Fruit fly (Drosophila melanogaster) whole organism, prepupa: ENCODE results near the gene Acsx1L.

Source experiments
- Blimp-1 ChIP-seq: fragments of 200-800 bp; sonication (Bioruptor generic); optimal IDR thresholded peaks from 3 replicates; lab custom pipeline; 2017; ENCODE audit warnings: missing biosample characterization, missing genetic modification characterization, mild to moderate bottlenecking, moderate library complexity, missing genetic modification reagents
- CG10631 ChIP-seq: fragments of 200-800 bp; sonication (Bioruptor generic); optimal IDR thresholded peaks from 2 replicates; lab custom pipeline; 2016; ENCODE audit warnings: missing biosample characterization, missing genetic modification characterization
- CG10669 ChIP-seq: fragments of 200-800 bp; sonication (Bioruptor generic); optimal IDR thresholded peaks from 3 replicates; lab custom pipeline; 2018; ENCODE audit warnings: missing biosample characterization, mild to moderate bottlenecking, missing genetic modification characterization, moderate library complexity
- CG11762 ChIP-seq: fragments of 200-800 bp; sonication (Bioruptor generic); optimal IDR thresholded peaks from 3 replicates; lab custom pipeline; 2016; ENCODE audit warnings: missing biosample characterization, missing genetic modification characterization; ENCODE audit not compliant: insufficient read depth
- CG11902 ChIP-seq: fragments of 200-800 bp; sonication (Bioruptor generic); optimal IDR thresholded peaks from 3 replicates; lab custom pipeline; 2016; ENCODE audit warnings: missing biosample characterization, missing genetic modification characterization
- CG3032 ChIP-seq: fragments of 200-800 bp; optimal IDR thresholded peaks from 2 replicates; lab custom pipeline; 2019; ENCODE audit warnings: missing biosample characterization, mild to moderate bottlenecking, missing genetic modification characterization, moderate library complexity
- CG32006 ChIP-seq: fragments of 200-800 bp; sonication (Bioruptor generic); optimal IDR thresholded peaks from 3 replicates; lab custom pipeline; 2017; ENCODE audit warnings: missing biosample characterization, mild to moderate bottlenecking, missing genetic modification characterization
- CG34406 ChIP-seq: fragments of 200-800 bp; sonication (Bioruptor generic); optimal IDR thresholded peaks from 3 replicates; lab custom pipeline; 2016; ENCODE audit warnings: missing biosample characterization, missing genetic modification characterization
- CG3919 ChIP-seq: fragments of 200-800 bp; sonication (Bioruptor generic); optimal IDR thresholded peaks from 3 replicates; lab custom pipeline; 2016; ENCODE audit warnings: missing biosample characterization, missing genetic modification characterization
- CG4318 ChIP-seq: fragments of 200-800 bp; sonication (Bioruptor generic); optimal IDR thresholded peaks from 3 replicates; lab custom pipeline; 2017; ENCODE audit warnings: missing biosample characterization, mild to moderate bottlenecking, missing genetic modification characterization
- CG7368 ChIP-seq: fragments of 200-800 bp; sonication (Bioruptor generic); optimal IDR thresholded peaks from 3 replicates; lab custom pipeline; 2016; ENCODE audit warnings: missing biosample characterization, missing genetic modification characterization
- CG8119 ChIP-seq: fragments of 200-800 bp; sonication (Bioruptor generic); IDR thresholded peaks from 3 replicates; pipeline ENCODE4 v1.3.6; 2022; ENCODE audit warnings: missing biosample characterization, missing genetic modification characterization
- CG8319 ChIP-seq: fragments of 200-800 bp; sonication (Bioruptor generic); optimal IDR thresholded peaks from 3 replicates; lab custom pipeline; 2016; ENCODE audit warnings: missing biosample characterization, missing genetic modification characterization
- Eip75B ChIP-seq: fragments of 200-800 bp; sonication (Bioruptor generic); optimal IDR thresholded peaks from 3 replicates; lab custom pipeline; 2016; ENCODE audit warnings: missing biosample characterization, missing genetic modification characterization
- Eip78C ChIP-seq: fragments of 200-800 bp; sonication (Bioruptor generic); peaks from one replicate; lab custom pipeline; 2016; ENCODE audit warnings: missing biosample characterization, missing genetic modification characterization
- Eip93F ChIP-seq: fragments of 200-800 bp; sonication (Bioruptor generic); optimal IDR thresholded peaks from 2 replicates; lab custom pipeline; 2016; ENCODE audit warnings: missing biosample characterization, mild to moderate bottlenecking, missing genetic modification characterization
- Ets21C ChIP-seq: fragments of 200-800 bp; sonication (Bioruptor generic); optimal IDR thresholded peaks from 3 replicates; lab custom pipeline; 2016; ENCODE audit warnings: missing biosample characterization, missing genetic modification characterization
- Ets96B ChIP-seq: fragments of 200-800 bp; optimal IDR thresholded peaks from 2 replicates; lab custom pipeline; 2019; ENCODE audit warnings: missing biosample characterization, mild to moderate bottlenecking, missing genetic modification characterization, moderate library complexity
- Gug ChIP-seq: fragments of 200-800 bp; sonication (Bioruptor generic); IDR thresholded peaks from 2 replicates; pipeline ENCODE4 v1.3.6; 2022; ENCODE audit warnings: missing biosample characterization, missing genetic modification characterization
- Hr39 ChIP-seq: fragments of 200-800 bp; sonication (Bioruptor generic); optimal IDR thresholded peaks from 2 replicates; lab custom pipeline; 2016; ENCODE audit warnings: missing biosample characterization, missing genetic modification characterization
- Sox14 ChIP-seq: fragments of 200-800 bp; sonication (Bioruptor generic); optimal IDR thresholded peaks from 3 replicates; lab custom pipeline; 2016; ENCODE audit warnings: missing biosample characterization, missing genetic modification characterization
- Sox15 ChIP-seq: fragments of 200-800 bp; sonication (Bioruptor generic); optimal IDR thresholded peaks from 3 replicates; lab custom pipeline; 2016; ENCODE audit warnings: missing biosample characterization, missing genetic modification characterization
- cyc ChIP-seq: fragments of 200-800 bp; sonication (Bioruptor generic); optimal IDR thresholded peaks from 3 replicates; lab custom pipeline; 2016; ENCODE audit warnings: missing biosample characterization, missing genetic modification characterization
- dac ChIP-seq: fragments of 200-800 bp; sonication (Bioruptor generic); optimal IDR thresholded peaks from 2 replicates; lab custom pipeline; 2017; ENCODE audit warnings: missing biosample characterization, mild to moderate bottlenecking, missing genetic modification characterization
- dsx ChIP-seq: fragments of 200-800 bp; optimal IDR thresholded peaks from 3 replicates; lab custom pipeline; 2019; ENCODE audit warnings: missing biosample characterization, mild to moderate bottlenecking, missing genetic modification characterization, moderate library complexity; ENCODE audit not compliant: poor library complexity, severe bottlenecking
- eg ChIP-seq: fragments of 200-800 bp; sonication (Bioruptor generic); IDR thresholded peaks from 3 replicates; pipeline ENCODE4 v1.3.6; 2022; ENCODE audit warnings: missing biosample characterization, missing genetic modification characterization
- fd59A ChIP-seq: fragments of 200-800 bp; sonication (Bioruptor generic); optimal IDR thresholded peaks from 2 replicates; lab custom pipeline; 2017; ENCODE audit warnings: missing biosample characterization, mild to moderate bottlenecking, missing genetic modification characterization, missing genetic modification reagents
- lz ChIP-seq: fragments of 200-800 bp; sonication (Bioruptor generic); optimal IDR thresholded peaks from 3 replicates; lab custom pipeline; 2016; ENCODE audit warnings: missing biosample characterization, missing genetic modification characterization
- net ChIP-seq: fragments of 200-800 bp; sonication (Bioruptor generic); optimal IDR thresholded peaks from 3 replicates; lab custom pipeline; 2016; ENCODE audit warnings: missing biosample characterization, missing genetic modification characterization
- salr ChIP-seq, 2 experiments: fragments of 200-800 bp; sonication (Bioruptor generic); optimal IDR thresholded peaks; 3 replicates each; lab custom pipeline; 2016 to 2018; ENCODE audit warnings: missing biosample characterization in 2 of 2, missing genetic modification characterization in 2 of 2, mild to moderate bottlenecking in 1 of 2
- spab ChIP-seq: fragments of 200-800 bp; sonication (Bioruptor generic); optimal IDR thresholded peaks from 2 replicates; lab custom pipeline; 2017; ENCODE audit warnings: missing biosample characterization, mild to moderate bottlenecking, missing genetic modification characterization, missing genetic modification reagents
- ss ChIP-seq, 2 experiments: fragments of 200-800 bp; sonication (Bioruptor generic); optimal IDR thresholded peaks; 2 replicates in 1 of 2; 3 replicates in 1 of 2; lab custom pipeline; 2017 to 2018; ENCODE audit warnings: mild to moderate bottlenecking in 2 of 2, missing biosample characterization in 2 of 2, missing genetic modification characterization in 2 of 2, moderate library complexity in 1 of 2
- svp ChIP-seq: fragments of 200-800 bp; sonication (Bioruptor generic); peaks from one replicate; lab custom pipeline; 2016; ENCODE audit warnings: missing biosample characterization, missing genetic modification characterization
- topi ChIP-seq: fragments of 200-800 bp; sonication (Bioruptor generic); optimal IDR thresholded peaks from 3 replicates; lab custom pipeline; 2016; ENCODE audit warnings: missing biosample characterization, missing genetic modification characterization

Acsx1L gene

dm6 chr3R:19799614-19800013 lies 26.6 kb upstream of the Acsx1L start:
- TF ChIP-seq CG4318 (no peak), Eip78C (peak; percentile 17), CG34406 (GFP tag; lab: Kevin White, UChicago) (no peak), CG11762 (GFP tag; lab: Kevin White, UChicago) (no peak)

dm6 chr3R:19796835-19797234 lies 23.8 kb upstream of the Acsx1L start:
- TF ChIP-seq Eip75B (GFP tag; lab: Kevin White, UChicago) (no peak), lz (GFP tag; lab: Kevin White, UChicago) (no peak), salr (GFP tag; optimal IDR thresholded peaks at IDR 0.05; lab: Kevin White, UChicago) (no peak), Hr39 (GFP tag; lab: Kevin White, UChicago) (no peak), CG10631 (GFP tag; lab: Kevin White, UChicago) (no peak), Ets21C (GFP tag; lab: Kevin White, UChicago) (no peak), CG3919 (no peak), dac (no peak), Sox14 (GFP tag; lab: Kevin White, UChicago) (no peak), CG8119 (GFP tag; lab: Robert Waterston, UW) (no peak), CG8319 (GFP tag; lab: Kevin White, UChicago) (no peak), fd59A (GFP tag; lab: Kevin White, UChicago) (no peak), CG7368 (GFP tag; lab: Kevin White, UChicago) (no peak), CG11762 (GFP tag; lab: Kevin White, UChicago) (no peak), CG11902 (GFP tag; lab: Kevin White, UChicago) (no peak), CG3032 (tag; lab: Kevin White, UChicago) (no peak)
- TF ChIP-seq, all 60 proteins: peak for 0

- TF ChIP-seq CG8119 (GFP tag; lab: Robert Waterston, UW) (no peak), Ets21C (GFP tag; lab: Kevin White, UChicago) (no peak), eg (no peak), Ets96B (tag; lab: Kevin White, UChicago) (no peak), Blimp-1 (GFP tag; lab: Kevin White, UChicago) (no peak), CG4318 (no peak), salr (GFP tag; optimal IDR thresholded peaks at IDR 0.05; lab: Kevin White, UChicago) (no peak), CG10669 (GFP tag; lab: Kevin White, UChicago) (no peak), Sox15 (GFP tag; lab: Kevin White, UChicago) (no peak), ss (GFP tag; optimal IDR thresholded peaks at IDR 0.05; lab: Kevin White, UChicago) (no peak), dac (no peak)
Observed at dm6 chr3R:19795332-19795731, 22.3 kb upstream of the Acsx1L start.

dm6 chr3R:19793661-19794060 lies 20.6 kb upstream of the Acsx1L start:
- TF ChIP-seq CG11902 (GFP tag; lab: Kevin White, UChicago) (no peak), CG32006 (GFP tag; lab: Kevin White, UChicago) (no peak), dsx (GFP tag; lab: Kevin White, UChicago) (no peak), spab (no peak), fd59A (GFP tag; lab: Kevin White, UChicago) (no peak), topi (GFP tag; lab: Kevin White, UChicago) (no peak), CG10631 (GFP tag; lab: Kevin White, UChicago) (no peak), Eip93F (GFP tag; lab: Kevin White, UChicago) (no peak), Eip75B (GFP tag; lab: Kevin White, UChicago) (no peak), net (GFP tag; lab: Kevin White, UChicago) (no peak), CG7368 (GFP tag; lab: Kevin White, UChicago) (no peak)

dm6 chr3R:19792697-19793096 lies 19.7 kb upstream of the Acsx1L start:
- TF ChIP-seq cyc (GFP tag; lab: Kevin White, UChicago), result no peak
- TF ChIP-seq svp (GFP tag; lab: Kevin White, UChicago), result peak; percentile 80
- TF ChIP-seq Gug (GFP tag; lab: Robert Waterston, UW), result no peak
